Fruit fly (Drosophila melanogaster): ENCODE results near the gene CG31787.

CG31787 gene

dm6 chr2L:18302780-18303179 lies 17.3 kb upstream of the CG31787 start (continued):
- TF ChIP-seq CG7745 (tag; optimal IDR thresholded peaks at IDR 0.05) (peak; percentile 36), inv (GFP tag; IDR thresholded peaks at IDR 0.05; ENCODE audit: partially characterized antibody) (no peak), CG15479 (GFP tag; optimal IDR thresholded peaks at IDR 0.05) (no peak), zen (tag; optimal IDR thresholded peaks at IDR 0.05) (peak; percentile 58), CG13424 (tag; optimal IDR thresholded peaks at IDR 0.05) (no peak), B-H2 (GFP tag; optimal IDR thresholded peaks at IDR 0.05) (no peak), pb (GFP tag; optimal IDR thresholded peaks at IDR 0.05) (no peak), otp (GFP tag; IDR thresholded peaks at IDR 0.05) (0 out of 3 replicates have a peak, but pooled peaks have one; percentile 23), Ada2b (GFP tag; IDR thresholded peaks at IDR 0.05) (no peak), pros (GFP tag; optimal IDR thresholded peaks at IDR 0.05) (no peak), HmgD (GFP tag; optimal IDR thresholded peaks at IDR 0.05) (no peak), sens (GFP tag) (peak; percentile 49), zfh2 (GFP tag; optimal IDR thresholded peaks at IDR 0.05) (no peak), Kr (GFP tag; optimal IDR thresholded peaks at IDR 0.05) (peak; percentile 16), Tbp (GFP tag; optimal IDR thresholded peaks at IDR 0.05) (no peak)

DNA sequence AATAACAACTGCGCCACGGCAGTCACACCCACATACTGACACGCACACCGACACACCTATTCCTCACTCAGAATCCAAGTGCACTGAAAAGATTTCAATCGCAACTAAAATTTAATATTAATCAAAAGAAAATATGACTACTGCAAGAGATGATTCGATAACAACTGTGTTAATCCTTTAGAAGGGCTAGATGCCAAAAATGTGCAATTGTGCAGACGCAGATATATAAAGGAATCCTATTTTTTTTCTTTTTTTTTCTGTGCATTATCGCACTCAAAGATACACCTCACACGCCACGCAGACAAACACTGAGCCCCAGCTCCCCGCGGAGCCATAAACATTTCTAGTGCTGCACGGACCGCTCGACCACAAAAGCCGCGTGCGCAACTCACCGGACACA lies 13.0 kb upstream of the CG31787 start:
- TF ChIP-seq Gug (GFP tag; IDR thresholded peaks at IDR 0.05) = 0 out of 4 replicates have a peak, but pooled peaks have one; percentile 5
- TF ChIP-seq CG10267 (tag; optimal IDR thresholded peaks at IDR 0.05) = peak; percentile 36
- no peak for TF ChIP-seq D (optimal IDR thresholded peaks at IDR 0.05)
- peak; percentile 17 for TF ChIP-seq D (GFP tag; optimal IDR thresholded peaks at IDR 0.05)
- TF ChIP-seq CG17829 (tag; optimal IDR thresholded peaks at IDR 0.05) = peak; percentile 15
- TF ChIP-seq Med (GFP tag) = peak; percentile 54
- 0 out of 3 replicates have a peak, but pooled peaks have one; percentile 27 for TF ChIP-seq row (GFP tag; IDR thresholded peaks at IDR 0.05)
- peak; percentile 1 for TF ChIP-seq CG11504 (tag; optimal IDR thresholded peaks at IDR 0.05)
- 0 out of 2 replicates have a peak, but pooled peaks have one; percentile 18 for TF ChIP-seq sisA (GFP tag; IDR thresholded peaks at IDR 0.05)
- TF ChIP-seq hb (GFP tag; IDR thresholded peaks at IDR 0.05; ENCODE audit: partially characterized antibody) = 0 out of 3 replicates have a peak, but pooled peaks have one; percentile 28
- TF ChIP-seq dmrt11E (tag; optimal IDR thresholded peaks at IDR 0.05) = peak; percentile 60
- peak; percentile 9 for TF ChIP-seq CG12391 (tag; optimal IDR thresholded peaks at IDR 0.05)
- TF ChIP-seq CG4404 (GFP tag; IDR thresholded peaks at IDR 0.05) = peak; percentile 20; the same call in 1 of the 2 replicates
- TF ChIP-seq CG9817 (tag; optimal IDR thresholded peaks at IDR 0.05) = no peak
- TF ChIP-seq CG10565 (GFP tag; optimal IDR thresholded peaks at IDR 0.05) = no peak
- TF ChIP-seq mirr (GFP tag; optimal IDR thresholded peaks at IDR 0.05) = no peak
- peak; percentile 61 for TF ChIP-seq CG2712 (tag; optimal IDR thresholded peaks at IDR 0.05)
- TF ChIP-seq trem (tag; optimal IDR thresholded peaks at IDR 0.05) = peak; percentile 2
- 0 out of 2 replicates have a peak, but pooled peaks have one; percentile 12 for TF ChIP-seq CG17328 (GFP tag; IDR thresholded peaks at IDR 0.05)
- peak; percentile 8 for TF ChIP-seq pum (GFP tag; optimal IDR thresholded peaks at IDR 0.05)
- no peak for TF ChIP-seq vvl (GFP tag; IDR thresholded peaks at IDR 0.05)
- peak; percentile 38 for TF ChIP-seq sens (GFP tag)
- TF ChIP-seq ara (GFP tag; IDR thresholded peaks at IDR 0.05) = no peak; the same call in 1 of the 2 replicates
- peak; percentile 46 for TF ChIP-seq gem (tag; optimal IDR thresholded peaks at IDR 0.05)
- peak; percentile 7 for TF ChIP-seq Antp (GFP tag; optimal IDR thresholded peaks at IDR 0.05)
- no peak for TF ChIP-seq CG18764 (GFP tag; optimal IDR thresholded peaks at IDR 0.05)
- TF ChIP-seq Xrp1 (GFP tag; IDR thresholded peaks at IDR 0.05) = peak; percentile 45; the same call in 1 of the 2 replicates
- peak; percentile 14 for TF ChIP-seq CG7839 (tag; optimal IDR thresholded peaks at IDR 0.05)
- TF ChIP-seq Ets65A (GFP tag) = peak; percentile 94
- peak; percentile 10 for TF ChIP-seq CG17802 (tag; optimal IDR thresholded peaks at IDR 0.05)
- TF ChIP-seq ssp (GFP tag; IDR thresholded peaks at IDR 0.05) = 0 out of 2 replicates have a peak, but pooled peaks have one; percentile 5
- peak; percentile 12 for TF ChIP-seq Hr3 (GFP tag; optimal IDR thresholded peaks at IDR 0.05)
- TF ChIP-seq tx (GFP tag; optimal IDR thresholded peaks at IDR 0.05) = no peak
- TF ChIP-seq CG10959 (GFP tag; IDR thresholded peaks at IDR 0.05) = 0 out of 2 replicates have a peak, but pooled peaks have one; percentile 47
- peak in 1 of 3 experiments; percentile 34 for TF ChIP-seq lola (GFP tag; optimal IDR thresholded peaks at IDR 0.05)
- TF ChIP-seq Chrac-16 (GFP tag; optimal IDR thresholded peaks at IDR 0.05) = peak; percentile 2

Measured in whole organism, embryonic.